Fruit fly (Drosophila melanogaster) whole organism, larva: Measurements from ENCODE around the gene CG43965.

Experiments used
- noc ChIP-seq: fragments of 200-800 bp; sonication (Bioruptor generic); optimal IDR thresholded peaks from 3 replicates; lab custom pipeline; 2019; ENCODE audit warnings: missing biosample characterization, mild to moderate bottlenecking, missing genetic modification characterization, moderate library complexity

CG43965 gene

DNA sequence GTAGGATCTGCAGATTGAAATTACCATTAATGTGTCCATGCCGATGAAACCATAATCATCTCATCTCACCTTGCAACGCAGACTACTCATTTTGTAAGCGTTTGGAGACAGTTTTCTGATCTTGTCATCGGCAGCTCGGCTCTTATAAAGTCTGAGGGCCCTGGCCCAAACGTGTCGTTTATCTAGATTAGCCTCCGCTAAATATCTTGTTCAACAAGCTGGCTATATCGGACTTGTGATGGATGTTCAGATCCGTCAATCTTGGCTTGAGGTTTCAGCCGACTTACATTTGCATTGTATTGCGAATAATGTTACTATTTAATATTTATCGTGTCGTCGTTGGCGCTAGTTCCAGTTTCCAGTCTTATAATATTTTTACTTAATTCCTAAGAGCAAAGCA, at the start of gene CG43965:
Gene CG43965 (minus strand): TSS at position 101 of the 400 bp plus-strand sequence.
- TF ChIP-seq noc (tag; lab: Kevin White, UChicago) = no peak

DNA sequence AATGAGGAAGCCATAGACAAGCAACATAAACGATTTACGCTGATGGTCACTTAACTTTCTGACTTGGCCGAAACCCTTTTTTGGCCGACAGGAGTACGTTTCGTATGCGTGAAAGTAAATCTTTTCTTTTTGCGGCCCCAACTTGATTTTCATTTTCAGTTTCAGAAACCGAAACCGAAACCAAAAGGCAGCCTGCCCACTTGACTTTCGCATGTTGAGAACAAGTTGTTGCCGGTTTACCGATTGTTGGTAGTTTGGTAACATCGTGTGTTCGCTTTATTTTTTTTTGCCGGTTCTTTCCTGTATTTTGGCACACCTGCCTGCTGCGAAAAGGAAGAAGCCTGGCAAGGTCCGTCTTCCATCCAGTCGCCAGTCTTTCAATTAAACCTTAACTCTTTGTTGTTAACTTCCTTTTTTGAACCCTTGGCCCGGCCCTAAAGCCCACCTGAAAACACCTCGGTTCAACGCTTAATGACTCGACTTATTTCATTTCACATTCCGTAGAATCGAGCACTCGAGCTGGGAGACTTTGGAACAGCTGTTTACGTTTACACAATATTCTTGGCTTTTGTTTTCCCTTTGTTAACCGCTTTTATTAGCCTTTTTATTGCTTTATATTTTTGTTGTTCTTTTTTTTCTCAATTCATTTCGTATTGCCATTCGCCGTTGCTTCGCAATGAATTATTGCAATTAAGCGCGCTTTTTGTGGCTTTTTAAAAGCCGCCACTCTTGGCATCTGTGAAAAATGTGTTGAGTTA, 49.6 kb upstream of the CG43965 start:
- TF ChIP-seq noc (tag; lab: Kevin White, UChicago) = no peak

DNA sequence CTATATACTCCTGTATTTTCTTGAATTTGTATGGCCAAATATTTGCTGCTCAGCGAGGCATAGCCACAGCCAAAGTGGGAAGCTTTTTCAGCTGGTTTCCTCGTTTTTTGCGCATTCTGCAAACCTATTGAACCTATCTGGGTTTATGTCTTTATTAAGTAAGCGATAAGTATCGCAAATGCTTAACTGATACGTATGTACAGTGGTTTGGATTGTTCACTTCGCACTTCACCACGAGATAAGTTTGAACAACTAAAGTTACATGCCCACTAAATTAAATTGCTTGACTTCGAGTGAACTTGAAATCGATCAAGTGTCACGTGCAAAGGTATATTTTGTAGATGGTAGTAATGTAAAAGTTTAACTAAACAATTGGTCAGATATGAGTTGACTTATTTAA, 48.1 kb upstream of the CG43965 start:
- no peak for TF ChIP-seq noc (tag; lab: Kevin White, UChicago)

DNA sequence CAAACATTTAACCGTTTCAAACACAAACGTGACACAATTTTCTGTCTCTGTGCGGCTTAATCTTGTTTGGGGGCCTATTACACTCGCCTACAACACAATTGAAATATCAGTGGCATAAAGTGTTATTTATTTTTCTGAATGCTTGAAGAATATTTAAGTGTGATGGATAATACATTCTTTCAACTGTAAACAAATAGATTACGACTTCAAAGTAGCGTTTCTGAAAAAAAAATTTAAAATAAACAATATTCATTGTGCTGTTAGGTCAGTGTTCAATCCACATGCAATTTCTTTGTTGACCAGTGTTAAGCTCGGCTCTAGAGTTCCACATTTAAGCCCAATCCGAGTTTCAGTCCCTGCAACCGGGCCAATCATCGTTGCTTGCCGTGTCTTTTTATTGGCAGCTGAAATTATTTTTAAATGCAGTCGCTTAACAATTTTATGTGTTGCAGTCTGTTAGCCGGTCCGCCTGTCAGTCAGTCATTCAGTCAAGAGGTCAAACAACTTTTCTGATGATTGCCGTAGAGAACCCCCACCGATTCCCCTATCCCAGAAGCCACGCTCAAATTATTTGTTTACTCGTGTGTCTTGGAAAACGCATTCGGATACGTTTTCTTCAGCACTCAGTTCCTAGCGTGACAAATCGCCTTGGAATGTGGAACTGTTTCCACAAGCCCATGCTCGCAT, 47.6 kb upstream of the CG43965 start:
- no peak for TF ChIP-seq noc (tag; lab: Kevin White, UChicago)

DNA sequence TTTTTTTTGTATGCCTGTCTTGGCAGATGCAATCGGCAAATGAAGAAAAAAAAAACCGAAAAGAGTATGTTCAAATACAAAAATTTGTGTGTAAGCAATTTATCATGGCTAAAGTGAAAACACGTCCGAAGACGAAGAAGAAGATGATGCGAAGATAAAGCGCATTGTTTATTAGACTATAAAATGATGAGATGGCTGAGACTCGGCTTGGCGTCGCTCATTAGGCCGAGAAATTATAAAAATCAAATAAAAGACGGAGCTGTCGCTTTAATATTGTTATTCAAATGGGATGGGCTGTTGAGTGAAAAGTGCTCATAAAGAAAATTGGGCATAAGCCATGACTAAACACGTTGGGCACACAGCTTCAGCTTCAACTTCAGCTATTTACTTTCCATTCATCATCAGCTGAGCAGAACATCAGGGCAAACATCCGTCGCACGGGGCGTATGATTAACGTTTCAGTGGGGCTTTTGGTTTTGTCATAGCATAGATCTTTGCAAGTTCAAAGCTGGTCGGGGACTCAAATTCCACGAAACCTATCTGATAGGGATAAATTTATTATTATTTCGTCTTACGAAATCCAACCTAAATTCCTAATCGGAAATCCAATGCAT, 45.1 kb upstream of the CG43965 start:
- TF ChIP-seq noc (tag; lab: Kevin White, UChicago) = no peak

DNA sequence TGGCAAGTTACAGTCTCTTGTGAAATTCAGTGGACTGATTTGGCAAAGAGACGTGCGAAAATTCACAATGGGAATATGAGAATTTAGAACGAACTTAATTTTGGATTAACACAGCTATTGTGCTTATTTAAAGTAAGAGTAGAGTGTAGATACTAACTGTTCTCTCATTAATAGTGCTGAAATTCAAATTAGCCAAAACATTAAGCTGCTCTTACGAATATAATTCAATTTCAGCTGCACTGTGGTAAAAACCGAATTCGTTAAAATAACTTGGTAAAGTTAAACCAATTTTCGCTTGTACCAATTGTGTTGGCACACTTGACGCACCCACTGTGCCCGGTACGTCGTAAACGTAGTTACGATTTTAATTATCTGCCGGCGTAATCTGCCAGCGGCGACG, 42.3 kb upstream of the CG43965 start:
- peak; percentile 75 for TF ChIP-seq noc (tag; lab: Kevin White, UChicago)

DNA sequence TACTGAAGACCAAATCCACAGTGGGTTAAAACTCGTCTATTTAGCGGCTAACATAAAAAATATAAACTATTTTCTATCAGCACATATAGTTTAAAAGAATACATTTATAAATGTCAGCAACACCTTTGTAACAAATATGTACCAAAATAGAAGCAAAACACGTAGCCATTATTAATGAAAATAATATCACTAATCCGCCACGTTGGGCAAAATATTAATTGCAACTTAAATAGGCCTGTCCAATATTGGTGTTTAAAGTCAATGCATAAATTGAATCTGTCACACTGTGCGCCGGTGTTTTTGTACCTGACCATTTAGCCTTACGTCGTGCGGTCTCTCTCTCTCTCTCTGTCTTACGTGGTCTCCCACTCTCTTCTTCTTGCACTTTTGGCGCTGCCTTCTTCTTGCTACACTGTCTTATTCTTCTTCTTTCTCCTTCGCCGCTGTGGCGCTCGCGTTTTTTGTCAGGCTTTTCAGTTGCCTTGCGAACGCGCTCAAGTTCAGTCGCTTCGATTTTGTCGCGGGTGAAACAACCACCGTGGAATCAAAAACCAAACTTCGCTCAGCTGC, 40.5 kb upstream of the CG43965 start:
- peak; percentile 98 for TF ChIP-seq noc (tag; lab: Kevin White, UChicago)

DNA sequence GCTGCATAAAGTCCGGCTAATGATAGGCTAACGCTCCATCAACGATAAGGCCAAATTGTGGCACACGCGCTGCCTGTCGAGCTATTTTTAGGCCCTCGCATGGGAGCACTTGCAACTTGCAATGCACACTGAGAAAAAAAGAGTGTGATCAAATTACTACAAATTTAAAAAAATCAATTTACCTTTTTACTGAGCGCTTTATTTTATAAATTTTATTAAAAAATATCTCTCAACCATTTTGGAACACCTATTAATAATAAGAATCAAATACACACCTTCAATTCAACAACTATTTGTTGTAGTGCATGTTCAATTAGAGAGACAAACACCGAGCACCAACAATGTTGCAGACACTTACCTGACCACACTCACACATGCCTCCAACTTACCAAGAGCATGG, 39.9 kb upstream of the CG43965 start:
- no peak for TF ChIP-seq noc (tag; lab: Kevin White, UChicago)

DNA sequence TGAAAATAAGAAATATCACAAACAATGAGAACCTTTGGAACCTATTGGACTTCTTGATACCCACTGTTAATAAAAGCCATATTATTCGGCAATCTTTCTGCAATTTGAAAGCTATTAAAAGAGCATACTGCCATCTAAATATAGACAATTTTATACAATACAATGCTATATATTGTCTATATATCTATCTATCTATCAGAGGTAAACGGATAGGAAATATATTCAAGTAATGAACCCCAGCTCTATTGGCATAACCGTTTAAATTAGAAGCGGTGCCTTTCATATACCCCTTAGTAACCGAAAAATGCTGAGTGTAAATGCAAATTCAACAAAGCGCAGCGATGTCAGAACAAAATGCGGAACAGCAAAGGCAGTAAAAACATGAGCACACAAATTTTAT, 38.2 kb upstream of the CG43965 start:
- TF ChIP-seq noc (tag; lab: Kevin White, UChicago) = no peak

DNA sequence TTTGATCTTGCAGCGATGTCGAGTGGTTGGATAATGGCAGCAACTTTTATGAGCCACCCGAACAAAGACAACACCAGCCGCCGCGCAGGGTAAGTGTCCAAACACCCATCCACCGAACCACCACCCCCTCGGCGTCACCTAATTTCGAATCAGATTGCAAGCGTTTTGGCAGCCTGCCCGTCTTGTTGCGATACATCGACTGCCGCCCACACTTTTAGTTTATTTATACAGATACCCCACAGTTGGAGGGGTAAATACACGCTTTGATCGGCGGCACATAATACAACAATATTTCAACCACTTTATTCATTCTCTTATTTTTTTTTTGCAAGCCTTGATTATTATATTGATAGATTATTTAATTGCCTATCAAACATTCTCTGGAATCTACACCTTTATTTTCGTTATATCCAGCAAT, 37.5 kb upstream of the CG43965 start:
- peak; percentile 55 for TF ChIP-seq noc (tag; lab: Kevin White, UChicago)

DNA sequence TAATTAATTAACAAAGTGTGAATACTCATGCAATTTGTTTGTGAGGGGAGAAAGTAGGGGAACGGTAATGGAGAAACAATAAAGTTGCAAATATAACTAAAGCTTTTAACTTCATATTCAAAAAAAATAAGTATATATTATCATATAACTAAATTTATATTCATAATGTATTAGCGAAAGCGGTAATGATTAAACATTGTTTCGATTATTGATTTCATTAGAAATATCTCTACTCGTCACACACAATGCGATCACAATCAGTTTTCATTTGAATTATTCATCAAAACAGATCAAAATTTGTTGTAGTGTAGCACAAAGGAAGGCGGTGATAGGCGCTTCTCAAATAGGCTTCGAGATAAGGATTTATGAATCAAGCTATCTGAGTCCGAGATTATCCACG, 30.1 kb upstream of the CG43965 start, which contains the start of gene CG6576:
Gene CG6576 (plus strand): TSS at position 301 of the 400 bp plus-strand sequence.
- TF ChIP-seq noc (tag; lab: Kevin White, UChicago) = no peak

DNA sequence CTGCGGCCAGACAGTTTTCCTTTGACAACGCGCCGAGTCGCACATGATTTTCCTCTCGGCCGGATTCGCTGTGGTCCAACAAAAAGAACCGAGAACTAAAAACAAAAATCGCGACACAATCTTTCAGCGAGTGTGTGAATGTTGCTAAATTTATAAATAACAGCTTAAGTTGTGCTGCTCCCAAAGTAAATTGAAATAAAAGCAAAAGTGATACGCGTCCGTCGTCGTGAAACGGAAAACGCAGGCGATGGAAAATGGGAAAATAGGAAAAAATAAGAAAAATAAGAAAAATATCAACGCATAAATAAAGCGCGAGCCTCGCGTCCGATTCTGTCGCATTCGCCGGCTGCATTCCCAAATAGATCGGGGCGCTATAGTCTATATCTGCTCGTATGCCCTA, 28.0 kb upstream of the CG43965 start, which contains the start of gene Fhos:
Gene Fhos (plus strand): TSS at position 28 of the 400 bp plus-strand sequence.
- TF ChIP-seq noc (tag; lab: Kevin White, UChicago) = no peak

DNA sequence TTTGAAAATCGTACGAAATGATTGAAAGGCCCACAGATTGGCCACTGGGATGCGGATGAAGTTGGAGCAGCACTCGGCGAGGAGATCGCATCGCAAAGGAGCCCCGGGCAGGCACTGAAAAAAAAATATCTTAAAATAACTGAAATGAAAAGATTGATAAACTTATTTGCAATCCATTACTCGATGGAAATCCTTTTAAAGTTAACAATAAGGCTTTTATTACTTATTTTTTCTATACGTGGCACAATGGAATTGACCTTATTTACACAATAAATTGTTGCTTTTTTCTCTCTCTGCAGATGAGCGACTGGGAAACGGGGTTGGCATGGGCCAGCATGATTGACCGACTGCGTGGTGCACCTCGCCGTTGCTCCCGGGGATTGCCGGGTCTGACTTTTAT, 25.7 kb upstream of the CG43965 start:
- no peak for TF ChIP-seq noc (tag; lab: Kevin White, UChicago)

DNA sequence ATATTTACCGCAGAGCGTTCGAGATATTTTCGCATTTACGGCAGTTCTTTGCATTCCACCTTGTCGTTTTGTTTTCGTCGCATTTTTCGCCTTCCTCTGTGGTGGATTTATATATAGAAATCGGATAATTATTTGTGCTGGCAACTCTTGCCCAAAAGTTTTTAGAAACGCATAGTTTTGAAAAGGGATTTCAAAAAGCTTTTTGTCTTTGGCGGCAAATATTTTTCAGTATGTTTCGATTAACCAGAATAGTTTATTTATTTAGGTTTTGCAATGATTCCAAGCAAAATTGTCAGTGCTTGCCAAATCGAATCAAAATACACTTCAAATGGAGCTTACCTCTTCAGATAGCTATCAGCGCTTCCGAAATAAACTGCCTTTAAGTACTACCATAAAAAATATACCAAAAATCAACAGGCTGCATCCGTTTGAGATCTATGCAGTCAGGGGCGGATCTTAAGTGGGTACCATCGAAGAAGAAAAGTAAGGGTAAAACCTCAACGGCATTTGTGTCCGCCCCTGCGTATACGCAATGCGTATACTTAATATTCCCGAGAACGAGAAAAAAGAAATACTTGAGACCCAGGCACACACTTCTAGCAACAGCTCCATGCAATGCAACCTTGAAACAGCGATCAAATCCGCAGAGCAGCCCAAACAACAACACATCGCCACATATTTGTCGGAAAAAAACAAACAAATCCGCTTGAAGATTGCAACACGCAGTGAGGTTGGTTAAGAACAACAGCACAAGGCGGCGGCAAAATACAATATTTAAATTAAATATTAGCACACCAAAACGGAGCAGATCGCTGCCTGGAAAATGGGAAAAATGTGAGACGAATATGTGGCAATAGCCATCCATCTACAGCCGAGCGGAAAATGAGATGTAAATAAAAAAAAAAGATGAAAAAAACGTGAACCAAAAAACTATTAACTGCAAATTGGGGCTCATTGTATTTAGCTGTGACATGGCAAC, 24.4 kb upstream of the CG43965 start, which contains the start of gene CG13306:
Gene CG13306 (minus strand): TSS at position 51 of the 979 bp plus-strand sequence.
- no peak for TF ChIP-seq noc (tag; lab: Kevin White, UChicago)

DNA sequence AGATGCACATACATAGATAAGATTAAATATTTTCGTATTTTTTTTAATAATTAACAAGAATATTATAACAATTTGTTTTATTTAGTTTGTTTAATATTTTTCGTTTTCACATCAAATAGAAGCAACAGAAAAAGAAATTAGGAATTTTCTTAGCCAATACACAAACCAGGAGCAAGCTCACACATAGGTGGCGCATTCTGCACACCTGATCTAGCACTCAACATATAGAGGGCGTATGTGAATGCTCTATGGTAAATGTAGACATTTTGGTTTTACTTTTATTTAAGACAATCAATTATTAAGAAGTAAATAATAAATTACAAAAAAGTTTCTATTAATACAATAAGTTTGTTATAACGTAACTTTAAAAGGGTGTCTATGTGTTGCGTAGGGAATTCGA, 23.3 kb upstream of the CG43965 start:
- TF ChIP-seq noc (tag; lab: Kevin White, UChicago) = no peak
